Worm (Caenorhabditis elegans) whole organism, young adult: ENCODE data around the gene lin-36.
A peak's percentile ranks its signal among the peaks of the same experiment; 100 is the strongest.

ENCODE experiments used
- B0261.1 ChIP-seq: sonication (generic microtip); optimal IDR thresholded peaks from 2 replicates; lab custom pipeline; 2016; ENCODE audit warnings: mild to moderate bottlenecking, missing genetic modification characterization, moderate library complexity, missing compliant biosample characterization
- B0336.3 ChIP-seq: fragments of 200-800 bp; sonication (Bioruptor generic); IDR thresholded peaks from 2 replicates; pipeline ENCODE4 v1.3.6; 2022; ENCODE audit warnings: missing genetic modification characterization, missing compliant biosample characterization
- C06A6.2 ChIP-seq: fragments of 200-800 bp; sonication (Bioruptor generic); conservative IDR thresholded peaks from 2 replicates; pipeline ENCODE4 v1.3.6; 2022; ENCODE audit warnings: missing genetic modification characterization, missing compliant biosample characterization
- F39B2.1 ChIP-seq: fragments of 200-800 bp; sonication (Bioruptor generic); IDR thresholded peaks from 2 replicates; pipeline ENCODE4 v1.3.6; 2022; ENCODE audit warnings: missing genetic modification reagents, missing genetic modification characterization, missing compliant biosample characterization
- F55B11.4 ChIP-seq: sonication (generic microtip); optimal IDR thresholded peaks from 2 replicates; lab custom pipeline; 2016; ENCODE audit warnings: missing compliant biosample characterization, missing genetic modification characterization, borderline replicate concordance; ENCODE audit not compliant: insufficient read depth
- Y53G8AR.9 ChIP-seq: fragments of 200-800 bp; sonication (Bioruptor generic); conservative IDR thresholded peaks from 2 replicates; pipeline ENCODE4 v1.3.6; 2022; ENCODE audit warnings: missing genetic modification reagents, missing genetic modification characterization, missing compliant biosample characterization
- Y67H2A.10 ChIP-seq: fragments of 200-800 bp; sonication (Bioruptor generic); conservative IDR thresholded peaks from 2 replicates; pipeline ENCODE4 v1.3.6; 2022; ENCODE audit warnings: missing genetic modification reagents, missing genetic modification characterization, missing compliant biosample characterization
- athp-1 ChIP-seq: sonication (generic microtip); optimal IDR thresholded peaks from 2 replicates; lab custom pipeline; 2017; ENCODE audit warnings: mild to moderate bottlenecking, missing genetic modification characterization, missing compliant biosample characterization
- attf-3 ChIP-seq: fragments of 200-800 bp; sonication (Bioruptor generic); conservative IDR thresholded peaks from 2 replicates; pipeline ENCODE4 v1.3.6; 2022; ENCODE audit warnings: missing genetic modification reagents, missing genetic modification characterization, missing compliant biosample characterization
- attf-5 ChIP-seq: fragments of 200-800 bp; sonication (Bioruptor generic); optimal IDR thresholded peaks from 2 replicates; lab custom pipeline; 2018; ENCODE audit warnings: mild to moderate bottlenecking, missing genetic modification characterization, missing compliant biosample characterization
- cebp-1 ChIP-seq, 2 experiments: fragments of 200-800 bp in 1 of 2; sonication (Bioruptor generic) in 1 of 2; sonication (generic microtip) in 1 of 2; IDR thresholded peaks in 1 of 2; optimal IDR thresholded peaks in 1 of 2; 2 replicates each; pipeline versions ENCODE4 v1.3.6 to Lab custom; 2017 to 2022; ENCODE audit warnings: missing compliant biosample characterization in 2 of 2, missing genetic modification characterization in 2 of 2, mild to moderate bottlenecking in 1 of 2, missing genetic modification reagents in 1 of 2, moderate library complexity in 1 of 2
- cebp-2 ChIP-seq: fragments of 200-800 bp; sonication (Bioruptor generic); IDR thresholded peaks from 2 replicates; pipeline ENCODE4 v1.3.6; 2022; ENCODE audit warnings: missing genetic modification characterization, missing compliant biosample characterization
- ceh-79 ChIP-seq: sonication (generic microtip); optimal IDR thresholded peaks from 2 replicates; lab custom pipeline; 2017; ENCODE audit warnings: mild to moderate bottlenecking, missing genetic modification characterization, missing compliant biosample characterization
- ceh-91 ChIP-seq: fragments of 200-800 bp; sonication (Bioruptor generic); IDR thresholded peaks from 2 replicates; pipeline ENCODE4 v1.3.6; 2022; ENCODE audit warnings: missing genetic modification reagents, missing genetic modification characterization, missing compliant biosample characterization
- egl-44 ChIP-seq: fragments of 200-800 bp; sonication (Bioruptor generic); IDR thresholded peaks from 2 replicates; pipeline ENCODE4 v1.3.6; 2022; ENCODE audit warnings: missing genetic modification reagents, missing genetic modification characterization, missing compliant biosample characterization
- him-1 ChIP-seq: sonication (generic microtip); optimal IDR thresholded peaks from 2 replicates; lab custom pipeline; 2016; ENCODE audit warnings: missing genotype, missing genetic modification reagents, missing genetic modification characterization, missing compliant biosample characterization
- hsf-1 ChIP-seq: fragments of 200-800 bp; sonication (Bioruptor generic); IDR thresholded peaks from 2 replicates; pipeline ENCODE4 v1.3.6; 2022; ENCODE audit warnings: missing genetic modification reagents, missing genetic modification characterization, missing compliant biosample characterization
- lin-35 ChIP-seq, 3 experiments: fragments of 150-350 bp in 2 of 3; sonication (generic microtip) in 1 of 3; optimal IDR thresholded peaks; 2 replicates each; lab custom pipeline; 2014 to 2018; ENCODE audit warnings: missing biosample characterization in 3 of 3, missing genetic modification characterization in 3 of 3, missing genetic modification reagents in 3 of 3
- lin-54 ChIP-seq: fragments of 200-800 bp; sonication (Bioruptor generic); optimal IDR thresholded peaks from 2 replicates; lab custom pipeline; 2018; ENCODE audit warnings: mild to moderate bottlenecking, missing genetic modification characterization, missing compliant biosample characterization
- lir-1 ChIP-seq: fragments of 200-800 bp; sonication (Bioruptor generic); conservative IDR thresholded peaks from 2 replicates; pipeline ENCODE4 v1.3.6; 2022; ENCODE audit warnings: missing genetic modification reagents, missing genetic modification characterization, missing compliant biosample characterization
- madf-10 ChIP-seq: sonication (generic microtip); optimal IDR thresholded peaks from 2 replicates; lab custom pipeline; 2016; ENCODE audit warnings: mild to moderate bottlenecking, missing genetic modification characterization, missing compliant biosample characterization
- madf-3 ChIP-seq: fragments of 200-800 bp; sonication (Bioruptor generic); IDR thresholded peaks from 2 replicates; pipeline ENCODE4 v1.3.6; 2022; ENCODE audit warnings: missing genetic modification reagents, missing genetic modification characterization, missing compliant biosample characterization
- mcd-1 ChIP-seq: fragments of 200-800 bp; sonication (Bioruptor generic); IDR thresholded peaks from 2 replicates; pipeline ENCODE4 v1.3.6; 2022; ENCODE audit warnings: missing genetic modification reagents, missing genetic modification characterization, missing compliant biosample characterization
- mes-4 ChIP-seq: sonication (generic microtip); optimal IDR thresholded peaks from 2 replicates; lab custom pipeline; 2016; ENCODE audit warnings: missing genotype, missing genetic modification characterization, missing compliant biosample characterization
- nfyb-1 ChIP-seq: fragments of 200-800 bp; sonication (Bioruptor generic); IDR thresholded peaks from 2 replicates; pipeline ENCODE4 v1.3.6; 2022; ENCODE audit warnings: missing genetic modification reagents, missing genetic modification characterization, missing compliant biosample characterization
- nhr-120 ChIP-seq: fragments of 200-800 bp; sonication (Bioruptor generic); IDR thresholded peaks from 2 replicates; pipeline ENCODE4 v1.3.6; 2022; ENCODE audit warnings: missing genetic modification characterization, missing compliant biosample characterization
- nhr-80 ChIP-seq: sonication (generic microtip); optimal IDR thresholded peaks from 2 replicates; lab custom pipeline; 2016; ENCODE audit warnings: missing genetic modification characterization, missing compliant biosample characterization
- pbrm-1 ChIP-seq: fragments of 200-800 bp; sonication (Bioruptor generic); IDR thresholded peaks from 2 replicates; pipeline ENCODE4 v1.3.6; 2022; ENCODE audit warnings: missing genetic modification reagents, missing genetic modification characterization, missing compliant biosample characterization
- sptf-2 ChIP-seq: fragments of 200-800 bp; sonication (Bioruptor generic); optimal IDR thresholded peaks from 2 replicates; lab custom pipeline; 2018; ENCODE audit warnings: mild to moderate bottlenecking, missing genetic modification characterization, missing compliant biosample characterization
- unc-62 ChIP-seq: fragments of 150-350 bp; optimal IDR thresholded peaks from 2 replicates; lab custom pipeline; 2014; ENCODE audit warnings: missing biosample characterization, missing genetic modification reagents, missing genetic modification characterization
- zfh-2 ChIP-seq: fragments of 200-800 bp; sonication (Bioruptor generic); conservative IDR thresholded peaks from 2 replicates; pipeline ENCODE4 v1.3.6; 2022; ENCODE audit warnings: missing genetic modification reagents, missing genetic modification characterization, missing compliant biosample characterization
- ztf-28 ChIP-seq: fragments of 200-800 bp; sonication (Bioruptor generic); IDR thresholded peaks from 2 replicates; pipeline ENCODE4 v1.3.6; 2022; ENCODE audit warnings: missing genetic modification reagents, missing genetic modification characterization, missing compliant biosample characterization

The lin-36 gene

DNA sequence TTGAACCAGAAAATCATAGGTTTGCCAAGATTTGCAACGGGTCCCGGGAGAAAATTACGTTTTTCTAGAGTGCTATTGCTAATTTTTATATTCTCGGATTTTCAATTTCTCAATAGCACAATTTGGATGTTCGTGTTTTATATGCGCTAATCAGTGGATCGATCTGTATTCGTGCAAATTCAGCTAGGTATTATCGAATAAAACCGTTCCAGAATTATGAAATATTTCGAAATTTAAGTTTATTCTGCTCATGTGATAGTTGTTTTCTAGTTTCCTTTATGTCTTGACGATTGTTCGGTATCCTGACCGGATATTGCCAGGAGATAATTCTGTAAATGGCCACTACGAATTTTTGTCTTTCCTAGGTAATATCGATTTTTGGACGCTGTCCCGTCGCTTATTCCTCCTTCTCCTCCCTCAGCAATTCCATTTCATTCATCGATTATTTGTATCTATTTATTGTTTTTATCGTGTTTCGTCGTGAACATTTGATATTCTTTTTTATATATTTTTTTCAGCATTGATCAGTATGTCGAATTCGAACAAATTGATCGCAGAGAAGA lies 10.3 kb downstream of the lin-36 start, which contains the start of gene cit-1.2:
Gene cit-1.2 (plus strand): TSS at position 513 of the 563 bp plus-strand sequence.
- TF ChIP-seq cebp-1 (GFP tag; IDR thresholded peaks at IDR 0.05; lab: Robert Waterston, UW) (peak; percentile 23; the same call in 1 of the 2 replicates), cebp-1 (tag; optimal IDR thresholded peaks at IDR 0.05; lab: Kevin White, UChicago) (peak; percentile 67), unc-62 (GFP tag; lab: Kevin White, UChicago) (no peak), nfyb-1 (GFP tag; lab: Robert Waterston, UW) (0 out of 2 replicates have a peak, but pooled peaks have one; percentile 30), pbrm-1 (0 out of 2 replicates have a peak, but pooled peaks have one; percentile 19), ceh-91 (GFP tag; lab: Robert Waterston, UW) (no peak), madf-10 (tag; lab: Kevin White, UChicago) (no peak)

DNA sequence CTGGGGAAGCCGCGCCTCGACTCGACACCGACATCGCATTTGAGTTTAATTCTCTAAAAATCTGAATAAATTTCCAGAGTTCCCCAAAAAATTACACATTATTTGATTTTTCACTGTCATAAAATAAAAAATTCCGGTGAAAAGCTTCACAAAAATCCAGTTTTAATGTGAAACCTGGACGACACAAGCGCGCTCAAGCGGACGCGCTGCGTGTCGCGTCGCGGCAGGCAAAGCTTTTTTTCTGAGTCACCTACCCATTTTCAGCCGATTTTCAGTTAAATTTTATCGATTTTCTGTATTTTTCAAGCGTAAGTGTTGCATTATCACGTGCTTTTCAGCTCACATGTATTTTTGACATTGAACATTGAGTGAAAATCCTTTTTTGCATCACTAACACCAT lies 10.9 kb downstream of the lin-36 start, which contains the start of gene cit-1.1:
Gene cit-1.1 (minus strand): TSS at position 53 of the 400 bp plus-strand sequence.
- TF ChIP-seq madf-3 (peak; percentile 97), athp-1 (tag; lab: Kevin White, UChicago) (no peak), Y67H2A.10 (GFP tag; lab: Robert Waterston, UW) (no peak), him-1 (tag; lab: Kevin White, UChicago) (no peak), cebp-1 (GFP tag; IDR thresholded peaks at IDR 0.05; lab: Robert Waterston, UW) (no peak), cebp-1 (tag; optimal IDR thresholded peaks at IDR 0.05; lab: Kevin White, UChicago) (no peak), mcd-1 (GFP tag; lab: Robert Waterston, UW) (no peak), nhr-120 (GFP tag; lab: Robert Waterston, UW) (no peak), mes-4 (tag; lab: Kevin White, UChicago) (no peak), lir-1 (GFP tag; lab: Robert Waterston, UW) (no peak), nhr-80 (tag; lab: Kevin White, UChicago) (peak; percentile 15)

DNA sequence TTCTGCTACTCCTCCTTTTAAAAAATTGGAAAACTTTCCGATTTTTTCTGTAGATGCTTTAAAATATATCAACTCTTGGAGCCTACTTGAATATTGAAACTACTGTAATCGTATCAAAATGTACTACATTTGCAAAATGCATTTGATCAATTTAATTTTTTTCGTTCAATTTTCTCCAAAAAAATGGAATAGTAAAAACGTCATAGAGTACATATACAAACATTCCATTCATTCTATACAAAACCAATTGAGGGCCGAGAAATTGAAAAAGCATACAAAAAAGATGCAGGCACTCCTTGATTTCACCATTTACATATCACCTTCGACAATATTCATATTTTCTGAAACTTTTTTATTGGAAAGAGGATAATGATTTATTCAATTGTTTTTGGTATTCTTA lies 16.6 kb downstream of the lin-36 start, which contains the start of gene C06G4.6:
Gene C06G4.6 (plus strand): TSS at position 301 of the 400 bp plus-strand sequence.
- TF ChIP-seq F55B11.4 (tag; lab: Kevin White, UChicago) (no peak), ztf-28 (GFP tag; lab: Robert Waterston, UW) (no peak), ceh-91 (GFP tag; lab: Robert Waterston, UW) (no peak), attf-3 (GFP tag; lab: Robert Waterston, UW) (no peak), madf-3 (no peak)

DNA sequence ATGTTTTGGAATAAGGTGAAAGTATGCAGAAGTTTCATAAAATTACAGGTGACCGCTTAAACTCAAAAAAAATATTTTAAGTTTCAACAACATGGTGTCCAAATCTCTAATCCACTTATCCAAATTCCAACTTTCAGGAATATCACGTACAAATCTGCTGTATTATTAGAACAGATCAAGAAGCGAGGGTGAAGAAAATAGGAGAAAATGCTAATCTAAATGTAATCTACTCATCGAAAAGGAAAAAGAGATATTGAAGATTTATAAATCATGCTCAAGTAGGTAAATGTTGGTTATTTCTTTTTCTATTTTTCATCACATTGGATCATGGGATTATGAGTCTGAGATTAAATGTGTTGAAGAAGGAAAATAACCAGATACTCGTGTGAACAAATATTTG lies 19.1 kb downstream of the lin-36 start:
- no peak for TF ChIP-seq B0336.3 (GFP tag; lab: Robert Waterston, UW)
- TF ChIP-seq F39B2.1 (GFP tag; lab: Robert Waterston, UW) = no peak
- TF ChIP-seq lin-35 (GFP tag; optimal IDR thresholded peaks at IDR 0.05; lab: Kevin White, UChicago) = no peak
- TF ChIP-seq lin-54 (GFP tag; lab: Kevin White, UChicago) = no peak
- TF ChIP-seq ceh-79 (tag; lab: Kevin White, UChicago) = no peak
- TF ChIP-seq zfh-2 (GFP tag; lab: Robert Waterston, UW) = no peak
- no peak for TF ChIP-seq attf-5
- TF ChIP-seq cebp-2 = no peak
- no peak for TF ChIP-seq athp-1 (tag; lab: Kevin White, UChicago)
- no peak for TF ChIP-seq C06A6.2 (GFP tag; lab: Robert Waterston, UW)
- TF ChIP-seq hsf-1 (GFP tag; lab: Robert Waterston, UW) = no peak
- TF ChIP-seq Y53G8AR.9 (GFP tag; lab: Robert Waterston, UW) = no peak
- no peak for TF ChIP-seq sptf-2 (GFP tag; lab: Kevin White, UChicago)
- TF ChIP-seq egl-44 (GFP tag; lab: Robert Waterston, UW) = no peak
- no peak for TF ChIP-seq B0261.1 (tag; lab: Kevin White, UChicago)
- TF ChIP-seq unc-62 (GFP tag; lab: Kevin White, UChicago) = no peak
